Fruit fly (Drosophila melanogaster) whole organism, embryonic: ENCODE results near the gene Tcs3.
A peak's percentile ranks its signal among the peaks of the same experiment; 100 is the strongest.

ENCODE experiments used
- Abd-B ChIP-seq: fragments of 200-800 bp; sonication (Bioruptor generic); optimal IDR thresholded peaks from 2 replicates; lab custom pipeline; 2018; ENCODE audit warnings: missing biosample characterization, mild to moderate bottlenecking, missing genetic modification characterization, moderate library complexity
- Atf3 ChIP-seq: fragments of 200-800 bp; sonication (Bioruptor generic); optimal IDR thresholded peaks from 3 replicates; lab custom pipeline; 2016; ENCODE audit warnings: missing biosample characterization, missing genetic modification characterization
- Bgb ChIP-seq: fragments of 200-800 bp; sonication (Bioruptor generic); IDR thresholded peaks from 2 replicates; pipeline ENCODE4 v1.3.6; 2022; ENCODE audit warnings: missing biosample characterization, missing genetic modification characterization; ENCODE audit not compliant: partially characterized antibody
- CG11093 ChIP-seq: fragments of 200-800 bp; sonication (Bioruptor generic); IDR thresholded peaks from 3 replicates; pipeline ENCODE4 v1.3.6; 2022; ENCODE audit warnings: missing biosample characterization, missing genetic modification characterization
- CG12071 ChIP-seq: fragments of 200-800 bp; sonication (Bioruptor generic); optimal IDR thresholded peaks from 3 replicates; lab custom pipeline; 2018; ENCODE audit warnings: missing biosample characterization, mild to moderate bottlenecking, missing genetic modification characterization
- CG13894 ChIP-seq: fragments of 200-800 bp; sonication (Bioruptor generic); optimal IDR thresholded peaks from 3 replicates; lab custom pipeline; 2018; ENCODE audit warnings: missing biosample characterization, mild to moderate bottlenecking, missing genetic modification characterization, moderate library complexity
- CG18619 ChIP-seq: fragments of 200-800 bp; sonication (Bioruptor generic); optimal IDR thresholded peaks from 3 replicates; lab custom pipeline; 2017; ENCODE audit warnings: missing biosample characterization, mild to moderate bottlenecking, missing genetic modification characterization
- CG18764 ChIP-seq: fragments of 200-800 bp; sonication (Bioruptor generic); optimal IDR thresholded peaks from 3 replicates; lab custom pipeline; 2016; ENCODE audit warnings: missing biosample characterization, missing genetic modification characterization
- CG2678 ChIP-seq: fragments of 200-800 bp; sonication (Bioruptor generic); optimal IDR thresholded peaks from 3 replicates; lab custom pipeline; 2019; ENCODE audit warnings: missing biosample characterization, mild to moderate bottlenecking, missing genetic modification characterization, moderate library complexity
- CG32532 ChIP-seq: fragments of 200-800 bp; sonication (Bioruptor generic); IDR thresholded peaks from 2 replicates; pipeline ENCODE4 v1.3.6; 2022; ENCODE audit warnings: missing biosample characterization, missing genetic modification characterization
- CG3281 ChIP-seq: fragments of 200-800 bp; sonication (Bioruptor generic); optimal IDR thresholded peaks from 3 replicates; lab custom pipeline; 2017; ENCODE audit warnings: missing biosample characterization, mild to moderate bottlenecking, missing genetic modification characterization
- CG4424 ChIP-seq: fragments of 200-800 bp; sonication (Bioruptor generic); optimal IDR thresholded peaks from 3 replicates; lab custom pipeline; 2016; ENCODE audit warnings: missing biosample characterization, missing genetic modification characterization
- CG6813 ChIP-seq: fragments of 200-800 bp; sonication (Bioruptor generic); optimal IDR thresholded peaks from 2 replicates; lab custom pipeline; 2017; ENCODE audit warnings: missing biosample characterization, missing genetic modification characterization, mild to moderate bottlenecking, moderate library complexity, missing genetic modification reagents
- CG7745 ChIP-seq: fragments of 200-800 bp; sonication (Bioruptor generic); optimal IDR thresholded peaks from 2 replicates; lab custom pipeline; 2018; ENCODE audit warnings: missing biosample characterization, mild to moderate bottlenecking, missing genetic modification characterization, moderate library complexity
- CG9727 ChIP-seq: fragments of 200-800 bp; sonication (Bioruptor generic); optimal IDR thresholded peaks from 3 replicates; lab custom pipeline; 2017; ENCODE audit warnings: missing biosample characterization, mild to moderate bottlenecking, missing genetic modification characterization
- CG9876 ChIP-seq: fragments of 200-800 bp; sonication (Bioruptor generic); optimal IDR thresholded peaks from 2 replicates; lab custom pipeline; 2016; ENCODE audit warnings: missing biosample characterization, missing genetic modification characterization
- Dbx ChIP-seq: fragments of 200-800 bp; sonication (Bioruptor generic); IDR thresholded peaks from 3 replicates; pipeline ENCODE4 v1.3.6; 2022; ENCODE audit warnings: missing biosample characterization, missing genetic modification characterization
- Deaf1 ChIP-seq: fragments of 200-800 bp; optimal IDR thresholded peaks from 3 replicates; lab custom pipeline; 2019; ENCODE audit warnings: missing biosample characterization, mild to moderate bottlenecking, missing genetic modification characterization, moderate library complexity
- Fer1 ChIP-seq: fragments of 200-800 bp; sonication (Bioruptor generic); optimal IDR thresholded peaks from 2 replicates; lab custom pipeline; 2017; ENCODE audit warnings: missing biosample characterization, mild to moderate bottlenecking, missing genetic modification characterization
- Fer3 ChIP-seq: fragments of 200-800 bp; sonication (Bioruptor generic); optimal IDR thresholded peaks from 2 replicates; lab custom pipeline; 2018; ENCODE audit warnings: missing biosample characterization, mild to moderate bottlenecking, missing genetic modification characterization, moderate library complexity
- HLH4C ChIP-seq: fragments of 200-800 bp; sonication (Bioruptor generic); IDR thresholded peaks from 3 replicates; pipeline ENCODE4 v1.3.6; 2022; ENCODE audit warnings: missing biosample characterization, missing genetic modification characterization; ENCODE audit not compliant: partially characterized antibody
- HmgZ ChIP-seq: fragments of 200-800 bp; sonication (Bioruptor generic); optimal IDR thresholded peaks from 2 replicates; lab custom pipeline; 2018; ENCODE audit warnings: missing biosample characterization, mild to moderate bottlenecking, missing genetic modification characterization
- Hr78 ChIP-seq, 2 experiments: fragments of 200-800 bp in 1 of 2; fragments of >200 bp in 1 of 2; sonication (Bioruptor generic) in 1 of 2; optimal IDR thresholded peaks; 2 replicates each; lab custom pipeline; 2017 to 2019; ENCODE audit warnings: missing biosample characterization in 2 of 2, missing genetic modification characterization in 2 of 2, mild to moderate bottlenecking in 1 of 2, moderate library complexity in 1 of 2
- Jarid2 ChIP-seq: fragments of 200-800 bp; sonication (Bioruptor generic); optimal IDR thresholded peaks from 3 replicates; lab custom pipeline; 2017; ENCODE audit warnings: mild to moderate bottlenecking, missing biosample characterization, missing genetic modification reagents, missing genetic modification characterization
- MTF-1 ChIP-seq: fragments of 200-800 bp; sonication (Bioruptor generic); optimal IDR thresholded peaks from 2 replicates; lab custom pipeline; 2018; ENCODE audit warnings: missing biosample characterization, mild to moderate bottlenecking, missing genetic modification characterization, borderline replicate concordance
- Mad ChIP-seq: fragments of 200-800 bp; sonication (Bioruptor generic); optimal IDR thresholded peaks from 2 replicates; lab custom pipeline; 2016; ENCODE audit warnings: missing biosample characterization, missing genetic modification characterization
- Neu2 ChIP-seq: fragments of 200-800 bp; sonication (Bioruptor generic); optimal IDR thresholded peaks from 3 replicates; lab custom pipeline; 2016; ENCODE audit warnings: missing biosample characterization, missing genetic modification characterization, borderline replicate concordance
- Sin3A ChIP-seq: fragments of >200 bp; optimal IDR thresholded peaks from 2 replicates; lab custom pipeline; 2018
- Usf ChIP-seq: fragments of 200-800 bp; sonication (Bioruptor generic); optimal IDR thresholded peaks from 2 replicates; lab custom pipeline; 2017; ENCODE audit warnings: missing genotype, missing biosample characterization, missing genetic modification characterization
- abd-A ChIP-seq: fragments of 200-800 bp; sonication (Bioruptor generic); optimal IDR thresholded peaks from 3 replicates; lab custom pipeline; 2019; ENCODE audit warnings: missing biosample characterization, mild to moderate bottlenecking, missing genetic modification characterization, moderate library complexity
- bowl ChIP-seq: fragments of 200-800 bp; sonication (Bioruptor generic); IDR thresholded peaks from 2 replicates; pipeline ENCODE4 v1.3.6; 2022; ENCODE audit warnings: missing biosample characterization, missing genetic modification characterization
- cato ChIP-seq: fragments of 200-800 bp; sonication (Bioruptor generic); optimal IDR thresholded peaks from 2 replicates; lab custom pipeline; 2016; ENCODE audit warnings: missing biosample characterization, missing genetic modification characterization, borderline replicate concordance
- caup ChIP-seq: fragments of 200-800 bp; sonication (Bioruptor generic); optimal IDR thresholded peaks from 3 replicates; lab custom pipeline; 2017; ENCODE audit warnings: missing biosample characterization, mild to moderate bottlenecking, missing genetic modification characterization, moderate library complexity; ENCODE audit not compliant: severe bottlenecking
- chm ChIP-seq: fragments of 200-800 bp; sonication (Bioruptor generic); IDR thresholded peaks from 2 replicates; pipeline ENCODE4 v1.3.6; 2022; ENCODE audit warnings: missing biosample characterization, missing genetic modification characterization
- ftz-f1 ChIP-seq: fragments of 200-800 bp; sonication (Bioruptor generic); optimal IDR thresholded peaks from 2 replicates; lab custom pipeline; 2016; ENCODE audit warnings: missing biosample characterization, missing genetic modification characterization
- gfzf ChIP-seq: fragments of 200-800 bp; sonication (Bioruptor generic); optimal IDR thresholded peaks from 2 replicates; lab custom pipeline; 2016; ENCODE audit warnings: missing biosample characterization, mild to moderate bottlenecking, missing genetic modification characterization, moderate library complexity
- hb ChIP-seq: fragments of 200-800 bp; sonication (Bioruptor generic); IDR thresholded peaks from 3 replicates; pipeline ENCODE4 v1.3.6; 2022; ENCODE audit warnings: missing biosample characterization, missing genetic modification characterization; ENCODE audit not compliant: partially characterized antibody
- lab ChIP-seq: fragments of 200-800 bp; sonication (Bioruptor generic); optimal IDR thresholded peaks from 3 replicates; lab custom pipeline; 2017; ENCODE audit warnings: missing biosample characterization, missing genetic modification characterization, mild to moderate bottlenecking, moderate library complexity, missing genetic modification reagents
- lilli ChIP-seq: fragments of 200-800 bp; sonication (Bioruptor generic); optimal IDR thresholded peaks from 3 replicates; lab custom pipeline; 2016; ENCODE audit warnings: missing biosample characterization, missing genetic modification characterization
- luna ChIP-seq: fragments of 200-800 bp; sonication (Bioruptor generic); optimal IDR thresholded peaks from 2 replicates; lab custom pipeline; 2016; ENCODE audit warnings: missing biosample characterization, missing genetic modification characterization
- mam ChIP-seq: fragments of 200-800 bp; sonication (Bioruptor generic); optimal IDR thresholded peaks from 3 replicates; lab custom pipeline; 2016; ENCODE audit warnings: missing biosample characterization, missing genetic modification characterization
- rib ChIP-seq: fragments of 200-800 bp; sonication (Bioruptor generic); IDR thresholded peaks from 2 replicates; pipeline ENCODE4 v1.3.6; 2022; ENCODE audit warnings: missing biosample characterization, missing genetic modification characterization
- slbo ChIP-seq: fragments of 200-800 bp; sonication (Bioruptor generic); IDR thresholded peaks from 2 replicates; pipeline ENCODE4 v1.3.6; 2022; ENCODE audit warnings: missing biosample characterization, missing genetic modification characterization
- so ChIP-seq: fragments of 200-800 bp; sonication (Bioruptor generic); IDR thresholded peaks from 3 replicates; pipeline ENCODE4 v1.3.6; 2022; ENCODE audit warnings: missing biosample characterization, missing genetic modification characterization
- sob ChIP-seq: fragments of 200-800 bp; sonication (Bioruptor generic); IDR thresholded peaks from 2 replicates; pipeline ENCODE4 v1.3.6; 2022; ENCODE audit warnings: missing biosample characterization, missing genetic modification characterization
- sug ChIP-seq: fragments of 200-800 bp; optimal IDR thresholded peaks from 2 replicates; lab custom pipeline; 2019; ENCODE audit warnings: missing biosample characterization, mild to moderate bottlenecking, missing genetic modification characterization, moderate library complexity
- unc-4 ChIP-seq: fragments of 200-800 bp; sonication (Bioruptor generic); IDR thresholded peaks from 2 replicates; pipeline ENCODE4 v1.3.6; 2022; ENCODE audit warnings: missing biosample characterization, missing genetic modification characterization; ENCODE audit not compliant: partially characterized antibody
- z ChIP-seq: fragments of 200-800 bp; sonication (Bioruptor generic); IDR thresholded peaks from 3 replicates; pipeline ENCODE4 v1.3.6; 2022; ENCODE audit warnings: missing biosample characterization, missing genetic modification characterization
- zfh1 ChIP-seq: fragments of 200-800 bp; sonication (Bioruptor generic); IDR thresholded peaks from 3 replicates; pipeline ENCODE4 v1.3.6; 2022; ENCODE audit warnings: missing biosample characterization, missing genetic modification characterization

Gene Tcs3

dm6 chr3L:16359219-16359748 lies 7.5 kb downstream of the Tcs3 start, which contains the start of gene ringer:
Gene ringer (minus strand): TSS chr3L:16359428.
- TF ChIP-seq abd-A (tag; lab: Kevin White, UChicago) (no peak), Sin3A (lab: Kevin White, UChicago) (no peak), sob (GFP tag; lab: Robert Waterston, UW) (0 out of 2 replicates have a peak, but pooled peaks have one; percentile 21), MTF-1 (GFP tag; lab: Kevin White, UChicago) (no peak), Fer1 (GFP tag; lab: Kevin White, UChicago) (peak; percentile 14), hb (GFP tag; lab: Robert Waterston, UW) (no peak), Abd-B (no peak), Dbx (0 out of 3 replicates have a peak, but pooled peaks have one; percentile 31), unc-4 (GFP tag; lab: Robert Waterston, UW) (no peak), CG12071 (GFP tag; lab: Kevin White, UChicago) (peak; percentile 0), lilli (GFP tag; lab: Kevin White, UChicago) (peak; percentile 31), caup (GFP tag; lab: Kevin White, UChicago) (peak; percentile 1), ftz-f1 (GFP tag; lab: Kevin White, UChicago) (peak; percentile 9), CG32532 (GFP tag; lab: Robert Waterston, UW) (peak; percentile 34; the same call in 1 of the 2 replicates), sug (peak; percentile 25), luna (GFP tag; lab: Kevin White, UChicago) (no peak), rib (GFP tag; lab: Robert Waterston, UW) (peak; percentile 47; the same call in 1 of the 2 replicates), Atf3 (GFP tag; lab: Kevin White, UChicago) (no peak), CG9727 (no peak), CG11093 (no peak), Bgb (GFP tag; lab: Robert Waterston, UW) (peak; percentile 21; the same call in 1 of the 2 replicates), CG2678 (tag; lab: Kevin White, UChicago) (peak; percentile 16), bowl (no peak), Mad (GFP tag; lab: Kevin White, UChicago) (no peak), chm (GFP tag; lab: Robert Waterston, UW) (no peak), gfzf (GFP tag; lab: Kevin White, UChicago) (no peak), z (GFP tag; lab: Robert Waterston, UW) (peak; percentile 86; the same call in 1 of the 3 replicates), zfh1 (GFP tag; lab: Robert Waterston, UW) (no peak), so (GFP tag; lab: Robert Waterston, UW) (no peak), Fer3 (peak; percentile 6), CG7745 (tag; lab: Kevin White, UChicago) (no peak), Deaf1 (tag; lab: Kevin White, UChicago) (peak; percentile 65), Hr78 (GFP tag; optimal IDR thresholded peaks at IDR 0.05; lab: Kevin White, UChicago) (no peak), CG4424 (no peak), HLH4C (GFP tag; lab: Robert Waterston, UW) (no peak), slbo (GFP tag; lab: Robert Waterston, UW) (0 out of 2 replicates have a peak, but pooled peaks have one; percentile 39), CG6813 (GFP tag; lab: Kevin White, UChicago) (no peak), Jarid2 (GFP tag; lab: Kevin White, UChicago) (peak; percentile 29), CG3281 (GFP tag; lab: Kevin White, UChicago) (peak; percentile 27), cato (no peak), HmgZ (tag; lab: Kevin White, UChicago) (no peak), CG18764 (GFP tag; lab: Kevin White, UChicago) (no peak), mam (GFP tag; lab: Kevin White, UChicago) (no peak), CG13894 (tag; lab: Kevin White, UChicago) (no peak), CG18619 (GFP tag; lab: Kevin White, UChicago) (peak; percentile 10), lab (GFP tag; lab: Kevin White, UChicago) (peak; percentile 12), Usf (no peak), Neu2 (GFP tag; lab: Kevin White, UChicago) (no peak), CG9876 (GFP tag; lab: Kevin White, UChicago) (no peak)
